Worm (Caenorhabditis elegans) whole organism, L1 larva: Measurements from ENCODE around the gene T22F3.12.
"Not testable (repeated sequence)": the region's sequence is repeated elsewhere in the genome, so short reads cannot be mapped to it uniquely, and the experiment has no call there.

Source experiments
- C34B4.2 ChIP-seq: sonication (generic microtip); optimal IDR thresholded peaks from 2 replicates; lab custom pipeline; 2017; ENCODE audit warnings: mild to moderate bottlenecking, missing genetic modification characterization, missing compliant biosample characterization
- aha-1 ChIP-seq: fragments of 150-350 bp; optimal IDR thresholded peaks from 2 replicates; lab custom pipeline; 2014; ENCODE audit warnings: missing biosample characterization, missing genetic modification characterization
- blmp-1 ChIP-seq: fragments of 150-350 bp; optimal IDR thresholded peaks from 2 replicates; lab custom pipeline; 2014; ENCODE audit warnings: missing biosample characterization, missing genetic modification characterization
- ceh-63 ChIP-seq: fragments of 200-800 bp; sonication (Bioruptor generic); optimal IDR thresholded peaks from 2 replicates; lab custom pipeline; 2018; ENCODE audit warnings: mild to moderate bottlenecking, missing genetic modification characterization, missing compliant biosample characterization
- ceh-90 ChIP-seq: sonication (generic microtip); optimal IDR thresholded peaks from 2 replicates; lab custom pipeline; 2016; ENCODE audit warnings: missing genetic modification characterization, missing compliant biosample characterization
- efl-1 ChIP-seq, 4 experiments: fragments of 150-350 bp; optimal IDR thresholded peaks in 3 of 4; peaks in 1 of 4; 1 replicate in 1 of 4; 2 replicates in 3 of 4; lab custom pipeline; 2014; ENCODE audit warnings: missing biosample characterization in 2 of 4, missing genetic modification characterization in 2 of 4, missing genetic modification reagents in 2 of 4
- efl-3 ChIP-seq: fragments of 200-800 bp; sonication (Bioruptor generic); optimal IDR thresholded peaks from 2 replicates; lab custom pipeline; 2018; ENCODE audit warnings: mild to moderate bottlenecking, missing genetic modification characterization, missing compliant biosample characterization
- egl-27 ChIP-seq, 2 experiments: fragments of 150-350 bp in 1 of 2; sonication (generic microtip); optimal IDR thresholded peaks; 3 replicates each; lab custom pipeline; 2017 to 2018; ENCODE audit warnings: missing biosample characterization in 2 of 2, missing genetic modification characterization in 2 of 2, missing genetic modification reagents in 2 of 2
- elt-2 ChIP-seq: sonication (generic microtip); optimal IDR thresholded peaks from 2 replicates; lab custom pipeline; 2016; ENCODE audit warnings: missing genetic modification characterization, mild to moderate bottlenecking, inconsistent platforms, missing compliant biosample characterization, missing genetic modification reagents
- elt-3 ChIP-seq, 6 experiments: fragments of 150-350 bp in 1 of 6; sonication (generic microtip); optimal IDR thresholded peaks; 2 replicates each; lab custom pipeline; 2017 to 2018; ENCODE audit warnings: missing biosample characterization in 6 of 6, missing genetic modification characterization in 6 of 6, inconsistent platforms in 1 of 6
- ets-5 ChIP-seq: fragments of 200-800 bp; sonication (Bioruptor generic); IDR thresholded peaks from 2 replicates; pipeline ENCODE4 v1.3.6; 2022; ENCODE audit warnings: missing genetic modification characterization, missing compliant biosample characterization
- fkh-10 ChIP-seq: sonication (generic microtip); optimal IDR thresholded peaks from 2 replicates; lab custom pipeline; 2017; ENCODE audit warnings: missing biosample characterization, missing genetic modification reagents, missing genetic modification characterization
- fkh-4 ChIP-seq: sonication (generic microtip); optimal IDR thresholded peaks from 2 replicates; lab custom pipeline; 2016; ENCODE audit warnings: missing compliant biosample characterization, missing genetic modification characterization, borderline replicate concordance
- hpl-2 ChIP-seq: fragments of 150-350 bp; optimal IDR thresholded peaks from 2 replicates; lab custom pipeline; 2014; ENCODE audit warnings: missing biosample characterization, missing genetic modification reagents, missing genetic modification characterization
- irx-1 ChIP-seq: sonication (generic microtip); optimal IDR thresholded peaks from 2 replicates; lab custom pipeline; 2016; ENCODE audit warnings: missing genetic modification characterization, missing compliant biosample characterization
- isw-1 ChIP-seq: fragments of 200-800 bp; sonication (Bioruptor generic); IDR thresholded peaks from 2 replicates; pipeline ENCODE4 v1.3.6; 2022; ENCODE audit warnings: missing genetic modification characterization, missing compliant biosample characterization
- lin-35 ChIP-seq, 2 experiments: fragments of 150-350 bp; optimal IDR thresholded peaks; 2 replicates each; lab custom pipeline; 2014; ENCODE audit warnings: missing biosample characterization in 2 of 2, missing genetic modification characterization in 2 of 2, missing genetic modification reagents in 2 of 2
- lin-39 ChIP-seq: fragments of 150-350 bp; optimal IDR thresholded peaks from 2 replicates; lab custom pipeline; 2014; ENCODE audit warnings: missing biosample characterization, missing genetic modification reagents, missing genetic modification characterization
- lir-3 ChIP-seq: sonication (generic microtip); optimal IDR thresholded peaks from 2 replicates; lab custom pipeline; 2016; ENCODE audit warnings: mild to moderate bottlenecking, missing genetic modification characterization, moderate library complexity, missing compliant biosample characterization; ENCODE audit not compliant: poor library complexity
- lsy-2 ChIP-seq, 2 experiments: fragments of 150-350 bp; optimal IDR thresholded peaks; 2 replicates each; lab custom pipeline; 2014; ENCODE audit warnings: missing biosample characterization in 2 of 2, missing genetic modification characterization in 2 of 2
- mab-9 ChIP-seq: fragments of 200-800 bp; sonication (Bioruptor generic); IDR thresholded peaks from 2 replicates; pipeline ENCODE4 v1.3.6; 2022; ENCODE audit warnings: missing genetic modification reagents, missing genetic modification characterization, missing compliant biosample characterization
- mdl-1 ChIP-seq, 2 experiments: fragments of 150-350 bp; optimal IDR thresholded peaks; 2 replicates each; lab custom pipeline; 2014 to 2017; ENCODE audit warnings: missing biosample characterization in 2 of 2, missing genetic modification characterization in 2 of 2, inconsistent platforms in 1 of 2
- mef-2 ChIP-seq: fragments of 150-350 bp; optimal IDR thresholded peaks from 2 replicates; lab custom pipeline; 2014; ENCODE audit warnings: missing biosample characterization, missing genetic modification characterization
- nhr-20 ChIP-seq: sonication (generic microtip); optimal IDR thresholded peaks from 2 replicates; lab custom pipeline; 2016; ENCODE audit warnings: mild to moderate bottlenecking, missing genetic modification characterization, missing compliant biosample characterization
- nhr-237 ChIP-seq: fragments of 150-350 bp; optimal IDR thresholded peaks from 2 replicates; lab custom pipeline; 2014; ENCODE audit warnings: missing biosample characterization, missing genetic modification characterization
- nhr-47 ChIP-seq: sonication (generic microtip); optimal IDR thresholded peaks from 2 replicates; lab custom pipeline; 2016; ENCODE audit warnings: mild to moderate bottlenecking, missing genetic modification characterization, moderate library complexity, missing compliant biosample characterization
- nhr-90 ChIP-seq: sonication (generic microtip); optimal IDR thresholded peaks from 2 replicates; lab custom pipeline; 2016; ENCODE audit warnings: mild to moderate bottlenecking, missing genetic modification characterization, missing compliant biosample characterization; ENCODE audit not compliant: poor library complexity
- pag-3 ChIP-seq: sonication (generic microtip); optimal IDR thresholded peaks from 2 replicates; lab custom pipeline; 2017; ENCODE audit warnings: missing genetic modification characterization, mild to moderate bottlenecking, missing compliant biosample characterization, antibody characterized with exemption, borderline replicate concordance; ENCODE audit not compliant: insufficient read depth
- pax-3 ChIP-seq: fragments of 200-800 bp; sonication (Bioruptor generic); optimal IDR thresholded peaks from 2 replicates; lab custom pipeline; 2018; ENCODE audit warnings: mild to moderate bottlenecking, missing genetic modification characterization, moderate library complexity, missing compliant biosample characterization
- pqm-1 ChIP-seq: sonication (generic microtip); optimal IDR thresholded peaks from 3 replicates; lab custom pipeline; 2017; ENCODE audit warnings: missing biosample characterization, missing genetic modification characterization
- rnt-1 ChIP-seq: sonication (generic microtip); optimal IDR thresholded peaks from 2 replicates; lab custom pipeline; 2016; ENCODE audit warnings: mild to moderate bottlenecking, missing genetic modification characterization, moderate library complexity, missing compliant biosample characterization
- sox-4 ChIP-seq: sonication (generic microtip); optimal IDR thresholded peaks from 2 replicates; lab custom pipeline; 2016; ENCODE audit warnings: missing genetic modification characterization, missing compliant biosample characterization
- tbx-2 ChIP-seq: sonication (generic microtip); optimal IDR thresholded peaks from 2 replicates; lab custom pipeline; 2016; ENCODE audit warnings: missing genetic modification characterization, missing compliant biosample characterization
- unc-130 ChIP-seq: fragments of 150-350 bp; optimal IDR thresholded peaks from 2 replicates; lab custom pipeline; 2017; ENCODE audit warnings: missing biosample characterization, missing genetic modification characterization, inconsistent platforms
- unc-30 ChIP-seq: sonication (generic microtip); optimal IDR thresholded peaks from 2 replicates; lab custom pipeline; 2017; ENCODE audit warnings: missing biosample characterization, missing genetic modification characterization
- unc-62 ChIP-seq: fragments of 150-350 bp; optimal IDR thresholded peaks from 2 replicates; lab custom pipeline; 2014; ENCODE audit warnings: missing biosample characterization, missing genetic modification reagents, missing genetic modification characterization
- xbp-1 ChIP-seq: sonication (generic microtip); optimal IDR thresholded peaks from 2 replicates; lab custom pipeline; 2016; ENCODE audit warnings: missing genetic modification characterization, missing compliant biosample characterization
- zag-1 ChIP-seq: fragments of 150-350 bp; optimal IDR thresholded peaks from 2 replicates; lab custom pipeline; 2014; ENCODE audit warnings: missing biosample characterization, missing genetic modification characterization
- ztf-11 ChIP-seq, 2 experiments: sonication (generic microtip); optimal IDR thresholded peaks; 2 replicates each; lab custom pipeline; 2016 to 2017; ENCODE audit warnings: missing genetic modification characterization in 2 of 2, missing biosample characterization in 1 of 2, missing compliant biosample characterization in 1 of 2
- ztf-4 ChIP-seq: fragments of 150-350 bp; optimal IDR thresholded peaks from 2 replicates; lab custom pipeline; 2014; ENCODE audit warnings: missing biosample characterization, missing genetic modification characterization

The T22F3.12 gene

ce11 chrV:3631591-3631990, 39.6 kb upstream of the T22F3.12 start, which contains the start of gene F59B1.6:
TSS of gene F59B1.6 (minus strand) at chrV:3631691.
- TF ChIP-seq ceh-90 (tag; lab: Kevin White, UChicago) (no peak), efl-3 (no peak), lin-39 (no peak), fkh-4 (tag; lab: Kevin White, UChicago) (no peak), isw-1 (GFP tag; lab: Robert Waterston, UW) (no peak), mef-2 (no peak), tbx-2 (tag; lab: Kevin White, UChicago) (no peak), elt-2 (tag; lab: Kevin White, UChicago) (no peak), pax-3 (tag; lab: Kevin White, UChicago) (no peak), xbp-1 (tag; lab: Kevin White, UChicago) (no peak), lir-3 (tag; lab: Kevin White, UChicago) (no peak), nhr-237 (tag; lab: Kevin White, UChicago) (no peak), aha-1 (tag; lab: Kevin White, UChicago) (no peak), C34B4.2 (tag; lab: Kevin White, UChicago) (no peak), hpl-2 (no peak), nhr-47 (tag; lab: Kevin White, UChicago) (no peak)

- TF ChIP-seq ztf-4 (tag; lab: Kevin White, UChicago) (no peak), ceh-63 (no peak), tbx-2 (tag; lab: Kevin White, UChicago) (no peak), lin-35 (GFP tag; optimal IDR thresholded peaks at IDR 0.05; lab: Kevin White, UChicago) (no peak), lsy-2 (tag; optimal IDR thresholded peaks at IDR 0.05; lab: Kevin White, UChicago) (no peak), mab-9 (GFP tag; lab: Robert Waterston, UW) (no peak), ztf-11 (tag; optimal IDR thresholded peaks at IDR 0.05; lab: Kevin White, UChicago) (no peak), nhr-90 (tag; lab: Kevin White, UChicago) (no peak), C34B4.2 (tag; lab: Kevin White, UChicago) (no peak), sox-4 (tag; lab: Kevin White, UChicago) (no peak), egl-27 (tag; optimal IDR thresholded peaks at IDR 0.05; lab: Kevin White, UChicago) (no peak), unc-30 (no peak), ceh-90 (tag; lab: Kevin White, UChicago) (no peak), pqm-1 (tag; lab: Kevin White, UChicago) (no peak), rnt-1 (tag; lab: Kevin White, UChicago) (no peak), lin-39 (no peak), fkh-10 (GFP tag; lab: Kevin White, UChicago) (no peak), irx-1 (tag; lab: Kevin White, UChicago) (no peak), zag-1 (no peak)
- TF ChIP-seq, all 84 proteins: peak for 0
These were observed 34.9 kb upstream of the T22F3.12 start, which contains the start of gene F59B1.4 for ce11 chrV:3626944-3627343. TSS of gene F59B1.4 (minus strand) at chrV:3627044.

ce11 chrV:3620608-3621007, 28.6 kb upstream of the T22F3.12 start, which contains the start of gene srx-93:
TSS of gene srx-93 (minus strand) at chrV:3620708.
- not testable (repeated sequence) for TF ChIP-seq ets-5 (GFP tag; lab: Robert Waterston, UW); pax-3 (tag; lab: Kevin White, UChicago); ztf-11 (tag; optimal IDR thresholded peaks at IDR 0.05; lab: Kevin White, UChicago)

ce11 chrV:3616844-3617243, 24.8 kb upstream of the T22F3.12 start:
- TF ChIP-seq efl-1 (optimal IDR thresholded peaks at IDR 0.05; lab: Kevin White, UChicago) (no peak), efl-1 (GFP tag; optimal IDR thresholded peaks at IDR 0.05 in 1 of 2; lab: Kevin White, UChicago) (peak in 1 of 2 experiments; percentile 22), elt-3 (tag; optimal IDR thresholded peaks at IDR 0.05; lab: Kevin White, UChicago) (peak in 4 of 6 experiments; percentile 47 to 99 (median 65)), hpl-2 (no peak), mdl-1 (tag; optimal IDR thresholded peaks at IDR 0.05; lab: Kevin White, UChicago) (peak in 1 of 2 experiments; percentile 58), blmp-1 (peak; percentile 69), pag-3 (tag; lab: Kevin White, UChicago) (no peak), lsy-2 (tag; optimal IDR thresholded peaks at IDR 0.05; lab: Kevin White, UChicago) (peak in 1 of 2 experiments; percentile 30), unc-130 (tag; lab: Kevin White, UChicago) (peak; percentile 46), unc-62 (no peak), nhr-20 (tag; lab: Kevin White, UChicago) (peak; percentile 64)
